Worm (Caenorhabditis elegans) whole organism, L3 larva: Measurements from ENCODE around the gene unc-68.
A peak's percentile ranks its signal among the peaks of the same experiment; 100 is the strongest.

Experiments used
- aly-2 ChIP-seq: fragments of 150-350 bp; optimal IDR thresholded peaks from 2 replicates; lab custom pipeline; 2014; ENCODE audit warnings: missing biosample characterization, missing genetic modification characterization
- ama-1 ChIP-seq: fragments of 150-350 bp; optimal IDR thresholded peaks from 2 replicates; lab custom pipeline; 2018
- ceh-16 ChIP-seq: sonication (generic microtip); optimal IDR thresholded peaks from 2 replicates; lab custom pipeline; 2017; ENCODE audit warnings: missing biosample characterization, missing genetic modification characterization
- ceh-28 ChIP-seq: fragments of 150-350 bp; optimal IDR thresholded peaks from 2 replicates; lab custom pipeline; 2014; ENCODE audit warnings: missing biosample characterization, missing genetic modification reagents, missing genetic modification characterization
- ceh-82 ChIP-seq: fragments of 150-350 bp; optimal IDR thresholded peaks from 2 replicates; lab custom pipeline; 2014; ENCODE audit warnings: missing biosample characterization, missing genetic modification characterization
- ceh-9 ChIP-seq: sonication (generic microtip); optimal IDR thresholded peaks from 2 replicates; lab custom pipeline; 2018; ENCODE audit warnings: missing biosample characterization, missing genetic modification characterization
- egl-27 ChIP-seq: sonication (generic microtip); optimal IDR thresholded peaks from 4 replicates; lab custom pipeline; 2017; ENCODE audit warnings: missing biosample characterization, missing genetic modification reagents, missing genetic modification characterization
- elt-2 ChIP-seq: sonication (generic microtip); optimal IDR thresholded peaks from 2 replicates; lab custom pipeline; 2016; ENCODE audit warnings: missing genetic modification reagents, mild to moderate bottlenecking, missing genetic modification characterization, missing compliant biosample characterization
- elt-3 ChIP-seq, 3 experiments: fragments of 150-350 bp in 1 of 3; sonication (generic microtip) in 2 of 3; optimal IDR thresholded peaks; 2 replicates in 2 of 3; 4 replicates in 1 of 3; lab custom pipeline; 2014 to 2017; ENCODE audit warnings: missing biosample characterization in 3 of 3, missing genetic modification characterization in 3 of 3
- eor-1 ChIP-seq, 2 experiments: fragments of 150-350 bp; optimal IDR thresholded peaks; 2 replicates each; lab custom pipeline; 2014 to 2018; ENCODE audit warnings: missing biosample characterization in 2 of 2, missing genetic modification characterization in 2 of 2
- fkh-10 ChIP-seq: sonication (generic microtip); optimal IDR thresholded peaks from 2 replicates; lab custom pipeline; 2017; ENCODE audit warnings: missing biosample characterization, missing genetic modification reagents, missing genetic modification characterization
- fkh-2 ChIP-seq: fragments of 150-350 bp; optimal IDR thresholded peaks from 2 replicates; lab custom pipeline; 2014; ENCODE audit warnings: missing biosample characterization, missing genetic modification reagents, missing genetic modification characterization
- hmg-11 ChIP-seq: sonication (generic microtip); optimal IDR thresholded peaks from 2 replicates; lab custom pipeline; 2016; ENCODE audit warnings: missing genetic modification characterization, missing compliant biosample characterization
- jun-1 ChIP-seq: fragments of 150-350 bp; optimal IDR thresholded peaks from 2 replicates; lab custom pipeline; 2014; ENCODE audit warnings: missing biosample characterization, missing genetic modification reagents, missing genetic modification characterization
- lin-15B ChIP-seq: fragments of 150-350 bp; optimal IDR thresholded peaks from 2 replicates; lab custom pipeline; 2014; ENCODE audit warnings: missing biosample characterization, missing genetic modification characterization
- lin-39 ChIP-seq: fragments of 150-350 bp; optimal IDR thresholded peaks from 2 replicates; lab custom pipeline; 2018; ENCODE audit warnings: missing biosample characterization, missing genetic modification reagents, missing genetic modification characterization
- mdl-1 ChIP-seq: fragments of 150-350 bp; optimal IDR thresholded peaks from 2 replicates; lab custom pipeline; 2014; ENCODE audit warnings: missing biosample characterization, missing genetic modification characterization
- mml-1 ChIP-seq: fragments of 150-350 bp; sonication (generic microtip); optimal IDR thresholded peaks from 3 replicates; lab custom pipeline; 2014; ENCODE audit warnings: missing biosample characterization, missing genetic modification characterization
- nhr-11 ChIP-seq: fragments of 150-350 bp; optimal IDR thresholded peaks from 2 replicates; lab custom pipeline; 2014; ENCODE audit warnings: missing biosample characterization, missing genetic modification characterization
- nhr-12 ChIP-seq: fragments of 150-350 bp; optimal IDR thresholded peaks from 2 replicates; lab custom pipeline; 2014; ENCODE audit warnings: missing biosample characterization, missing genetic modification characterization
- nhr-23 ChIP-seq: fragments of 150-350 bp; optimal IDR thresholded peaks from 2 replicates; lab custom pipeline; 2014; ENCODE audit warnings: missing biosample characterization, missing genetic modification reagents, missing genetic modification characterization
- nhr-237 ChIP-seq: fragments of 150-350 bp; optimal IDR thresholded peaks from 2 replicates; lab custom pipeline; 2014; ENCODE audit warnings: missing biosample characterization, missing genetic modification characterization
- nhr-25 ChIP-seq: sonication (generic microtip); optimal IDR thresholded peaks from 2 replicates; lab custom pipeline; 2017; ENCODE audit warnings: missing biosample characterization, missing genetic modification characterization
- nhr-28 ChIP-seq: fragments of 150-350 bp; optimal IDR thresholded peaks from 2 replicates; lab custom pipeline; 2014; ENCODE audit warnings: missing biosample characterization, missing genetic modification characterization
- nhr-43 ChIP-seq: sonication (generic microtip); optimal IDR thresholded peaks from 2 replicates; lab custom pipeline; 2016; ENCODE audit warnings: mild to moderate bottlenecking, missing genetic modification characterization, missing compliant biosample characterization; ENCODE audit not compliant: poor library complexity, severe bottlenecking
- nhr-67 ChIP-seq: fragments of 150-350 bp; optimal IDR thresholded peaks from 2 replicates; lab custom pipeline; 2014; ENCODE audit warnings: missing biosample characterization, missing genetic modification characterization
- nhr-76 ChIP-seq: fragments of 150-350 bp; sonication (generic microtip); optimal IDR thresholded peaks from 5 replicates; lab custom pipeline; 2014; ENCODE audit warnings: missing biosample characterization, missing genetic modification characterization
- nhr-77 ChIP-seq: fragments of 150-350 bp; optimal IDR thresholded peaks from 2 replicates; lab custom pipeline; 2014; ENCODE audit warnings: missing biosample characterization, missing genetic modification characterization
- pha-4 ChIP-seq: fragments of 150-350 bp; optimal IDR thresholded peaks from 2 replicates; lab custom pipeline; 2014; ENCODE audit warnings: missing biosample characterization, missing genetic modification reagents, missing genetic modification characterization
- pqm-1 ChIP-seq: fragments of 150-350 bp; optimal IDR thresholded peaks from 2 replicates; lab custom pipeline; 2017; ENCODE audit warnings: missing biosample characterization, missing genetic modification characterization, inconsistent platforms
- sea-2 ChIP-seq: fragments of 150-350 bp; sonication (generic microtip); optimal IDR thresholded peaks from 4 replicates; lab custom pipeline; 2014; ENCODE audit warnings: missing biosample characterization, missing genetic modification reagents, missing genetic modification characterization
- skn-1 ChIP-seq: fragments of 150-350 bp; optimal IDR thresholded peaks from 2 replicates; lab custom pipeline; 2014; ENCODE audit warnings: missing biosample characterization, missing genetic modification characterization
- snpc-4 ChIP-seq: fragments of 150-350 bp; optimal IDR thresholded peaks from 2 replicates; lab custom pipeline; 2014; ENCODE audit warnings: missing biosample characterization, missing genetic modification characterization
- tbx-2 ChIP-seq: sonication (generic microtip); optimal IDR thresholded peaks from 2 replicates; lab custom pipeline; 2016; ENCODE audit warnings: mild to moderate bottlenecking, missing genetic modification characterization, missing compliant biosample characterization
- unc-39 ChIP-seq: sonication (generic microtip); optimal IDR thresholded peaks from 4 replicates; lab custom pipeline; 2017; ENCODE audit warnings: missing biosample characterization, missing genetic modification characterization
- zag-1 ChIP-seq: fragments of 150-350 bp; optimal IDR thresholded peaks from 2 replicates; lab custom pipeline; 2014; ENCODE audit warnings: missing biosample characterization, missing genetic modification characterization
- ztf-4 ChIP-seq: fragments of 150-350 bp; optimal IDR thresholded peaks from 2 replicates; lab custom pipeline; 2014; ENCODE audit warnings: missing biosample characterization, missing genetic modification characterization

Gene unc-68

ce11 chrV:6885070-6885469 lies 43.8 kb downstream of the unc-68 start:
- TF ChIP-seq ceh-82 (tag; lab: Kevin White, UChicago): no peak
- no peak for TF ChIP-seq elt-3 (tag; optimal IDR thresholded peaks at IDR 0.05; lab: Kevin White, UChicago)
- no peak for TF ChIP-seq nhr-11
- TF ChIP-seq nhr-12 (tag; lab: Kevin White, UChicago): no peak
- no peak for TF ChIP-seq nhr-28 (tag; lab: Kevin White, UChicago)
- no peak for TF ChIP-seq sea-2 (GFP tag; lab: Kevin White, UChicago)
- TF ChIP-seq nhr-25 (tag; lab: Kevin White, UChicago): no peak
- no peak for TF ChIP-seq ztf-4
- TF ChIP-seq ama-1 (lab: Kevin White, UChicago): no peak
- no peak for TF ChIP-seq nhr-67
- no peak for TF ChIP-seq pqm-1
- no peak for TF ChIP-seq nhr-237 (tag; lab: Kevin White, UChicago)
- no peak for TF ChIP-seq unc-39
- no peak for TF ChIP-seq jun-1 (tag; lab: Kevin White, UChicago)
- TF ChIP-seq zag-1 (tag; lab: Kevin White, UChicago): no peak
- no peak for TF ChIP-seq nhr-23 (tag; lab: Kevin White, UChicago)
- TF ChIP-seq ceh-28 (tag; lab: Kevin White, UChicago): no peak
- no peak for TF ChIP-seq mml-1

DNA sequence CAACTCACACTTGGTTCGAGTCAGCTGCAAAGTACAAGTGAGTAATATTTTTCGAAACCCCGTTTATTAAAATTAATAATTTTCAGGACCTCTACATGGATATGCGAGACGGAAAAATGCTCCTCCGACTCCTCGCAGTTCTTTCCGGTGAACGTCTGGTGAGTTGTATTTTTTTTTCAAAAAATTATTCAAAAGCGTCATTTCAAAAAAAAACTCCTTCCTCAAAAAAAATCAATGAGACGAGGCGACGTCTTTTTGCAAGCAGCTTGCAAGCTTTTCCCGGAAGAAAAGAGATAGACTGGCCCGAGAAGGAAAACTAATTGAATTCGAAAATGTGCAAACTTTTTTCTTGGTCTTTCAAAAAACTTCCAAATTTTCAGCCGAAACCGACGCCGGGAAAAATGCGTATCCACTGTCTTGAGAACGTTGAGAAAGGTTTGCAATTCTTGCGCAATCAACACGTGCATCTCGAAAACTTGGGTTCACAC lies 46.3 kb downstream of the unc-68 start:
- TF ChIP-seq ceh-16 (tag; lab: Kevin White, UChicago) (no peak), egl-27 (tag; lab: Kevin White, UChicago) (no peak), eor-1 (tag; optimal IDR thresholded peaks at IDR 0.05; lab: Kevin White, UChicago) (no peak), nhr-43 (no peak)
- TF ChIP-seq, all 47 proteins: peak for 0

DNA sequence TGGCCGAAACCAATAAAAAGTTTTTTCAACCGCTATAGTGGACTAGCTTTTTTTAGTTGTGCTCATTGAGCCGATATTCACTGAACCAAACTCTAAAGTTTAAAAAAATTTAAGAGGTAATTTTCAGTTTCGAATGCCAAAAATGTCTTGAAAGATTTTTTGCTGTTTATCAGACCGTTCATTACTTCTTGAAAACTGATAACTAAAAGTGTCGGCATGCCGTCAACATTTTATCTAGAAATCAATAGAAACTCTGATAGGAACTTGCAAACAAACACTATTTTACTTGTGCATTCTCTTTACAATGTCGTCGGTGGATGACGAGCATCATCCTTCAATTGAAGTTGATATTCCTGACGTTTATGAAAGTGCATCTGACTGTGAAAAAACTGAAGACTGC lies 47.1 kb downstream of the unc-68 start:
- TF ChIP-seq sea-2 (GFP tag; lab: Kevin White, UChicago): no peak
- no peak for TF ChIP-seq unc-39
- no peak for TF ChIP-seq nhr-23 (tag; lab: Kevin White, UChicago)
- no peak for TF ChIP-seq lin-15B (tag; lab: Kevin White, UChicago)
- peak; percentile 68 for TF ChIP-seq elt-2 (tag; lab: Kevin White, UChicago)
- TF ChIP-seq nhr-77 (tag; lab: Kevin White, UChicago): no peak
- no peak for TF ChIP-seq ceh-9 (tag; lab: Kevin White, UChicago)
- TF ChIP-seq ceh-82 (tag; lab: Kevin White, UChicago): no peak
- no peak for TF ChIP-seq zag-1 (tag; lab: Kevin White, UChicago)

DNA sequence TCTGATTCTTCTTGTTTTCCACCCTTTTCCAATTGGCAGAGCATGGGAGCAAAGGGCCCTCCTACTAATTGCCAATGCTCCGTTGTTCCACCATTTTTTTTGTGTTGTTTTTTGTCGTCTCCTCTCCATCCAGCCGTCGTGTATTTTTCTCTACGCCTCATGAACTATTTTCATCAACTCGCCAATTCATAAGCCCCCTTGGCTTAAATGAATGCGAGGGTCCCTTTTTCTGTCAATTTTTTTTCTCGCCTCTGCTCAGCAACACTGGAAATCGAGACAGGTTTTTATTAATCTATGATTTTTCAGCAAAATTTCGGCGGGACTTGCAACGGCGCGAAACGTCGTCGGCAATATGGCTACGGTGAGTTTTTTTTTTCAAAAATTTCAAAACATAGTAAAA lies 47.8 kb downstream of the unc-68 start, which contains the start of gene unc-70:
Gene unc-70 (plus strand): TSS at position 301 of the 400 bp plus-strand sequence.
- no peak for TF ChIP-seq nhr-11
- no peak for TF ChIP-seq elt-2 (tag; lab: Kevin White, UChicago)
- no peak for TF ChIP-seq fkh-10 (GFP tag; lab: Kevin White, UChicago)
- TF ChIP-seq nhr-76 (tag; lab: Kevin White, UChicago): no peak
- no peak for TF ChIP-seq hmg-11 (tag; lab: Kevin White, UChicago)
- no peak for TF ChIP-seq fkh-2
- no peak for TF ChIP-seq aly-2 (tag; lab: Kevin White, UChicago)
- TF ChIP-seq ama-1 (lab: Kevin White, UChicago): no peak
- TF ChIP-seq ztf-4: no peak
- TF ChIP-seq nhr-237 (tag; lab: Kevin White, UChicago): no peak
- no peak for TF ChIP-seq ceh-82 (tag; lab: Kevin White, UChicago)
- no peak for TF ChIP-seq mdl-1 (tag; lab: Kevin White, UChicago)
- no peak for TF ChIP-seq lin-39 (tag; lab: Kevin White, UChicago)
- no peak for TF ChIP-seq snpc-4
- no peak for TF ChIP-seq pha-4 (tag; lab: Kevin White, UChicago)
- TF ChIP-seq tbx-2 (tag; lab: Kevin White, UChicago): no peak
- TF ChIP-seq ceh-16 (tag; lab: Kevin White, UChicago): no peak
- TF ChIP-seq skn-1 (tag; lab: Kevin White, UChicago): no peak
